Worm (Caenorhabditis elegans) whole organism, L1 larva: ENCODE data around the gene Y77E11A.12.

Source experiments
- C04F5.9 ChIP-seq: sonication (generic microtip); optimal IDR thresholded peaks from 2 replicates; lab custom pipeline; 2016; ENCODE audit warnings: missing genetic modification characterization, missing compliant biosample characterization
- C34B4.2 ChIP-seq: sonication (generic microtip); optimal IDR thresholded peaks from 2 replicates; lab custom pipeline; 2017; ENCODE audit warnings: mild to moderate bottlenecking, missing genetic modification characterization, missing compliant biosample characterization
- Y116A8C.19 ChIP-seq: sonication (generic microtip); optimal IDR thresholded peaks from 2 replicates; lab custom pipeline; 2016; ENCODE audit warnings: missing compliant biosample characterization, missing genetic modification characterization, borderline replicate concordance
- aly-2 ChIP-seq: fragments of 150-350 bp; optimal IDR thresholded peaks from 2 replicates; lab custom pipeline; 2014; ENCODE audit warnings: missing biosample characterization, missing genetic modification characterization
- ama-1 ChIP-seq: fragments of 150-350 bp; optimal IDR thresholded peaks from 2 replicates; lab custom pipeline; 2014
- blmp-1 ChIP-seq: fragments of 150-350 bp; optimal IDR thresholded peaks from 2 replicates; lab custom pipeline; 2014; ENCODE audit warnings: missing biosample characterization, missing genetic modification characterization
- ceh-63 ChIP-seq: fragments of 200-800 bp; sonication (Bioruptor generic); optimal IDR thresholded peaks from 2 replicates; lab custom pipeline; 2018; ENCODE audit warnings: mild to moderate bottlenecking, missing genetic modification characterization, missing compliant biosample characterization
- ceh-82 ChIP-seq, 3 experiments: fragments of 150-350 bp in 1 of 3; sonication (generic microtip) in 2 of 3; optimal IDR thresholded peaks; 2 replicates each; lab custom pipeline; 2014 to 2017; ENCODE audit warnings: missing biosample characterization in 3 of 3, missing genetic modification characterization in 3 of 3
- ceh-88 ChIP-seq: fragments of 200-800 bp; sonication (Bioruptor generic); IDR thresholded peaks from 2 replicates; pipeline ENCODE4 v1.3.6; 2022; ENCODE audit warnings: missing genetic modification characterization, missing compliant biosample characterization
- ceh-90 ChIP-seq: sonication (generic microtip); optimal IDR thresholded peaks from 2 replicates; lab custom pipeline; 2016; ENCODE audit warnings: missing genetic modification characterization, missing compliant biosample characterization
- dsc-1 ChIP-seq: sonication (generic microtip); optimal IDR thresholded peaks from 2 replicates; lab custom pipeline; 2016; ENCODE audit warnings: mild to moderate bottlenecking, missing genetic modification characterization, missing compliant biosample characterization
- efl-1 ChIP-seq, 4 experiments: fragments of 150-350 bp; optimal IDR thresholded peaks in 3 of 4; peaks in 1 of 4; 1 replicate in 1 of 4; 2 replicates in 3 of 4; lab custom pipeline; 2014; ENCODE audit warnings: missing biosample characterization in 2 of 4, missing genetic modification characterization in 2 of 4, missing genetic modification reagents in 2 of 4
- egl-13 ChIP-seq: sonication (generic microtip); optimal IDR thresholded peaks from 2 replicates; lab custom pipeline; 2016; ENCODE audit warnings: missing genotype, missing genetic modification reagents, missing genetic modification characterization, missing compliant biosample characterization
- egl-27 ChIP-seq, 2 experiments: fragments of 150-350 bp in 1 of 2; sonication (generic microtip); optimal IDR thresholded peaks; 3 replicates each; lab custom pipeline; 2017 to 2018; ENCODE audit warnings: missing biosample characterization in 2 of 2, missing genetic modification characterization in 2 of 2, missing genetic modification reagents in 2 of 2
- elt-2 ChIP-seq: sonication (generic microtip); optimal IDR thresholded peaks from 2 replicates; lab custom pipeline; 2016; ENCODE audit warnings: missing genetic modification characterization, mild to moderate bottlenecking, inconsistent platforms, missing compliant biosample characterization, missing genetic modification reagents
- elt-3 ChIP-seq, 6 experiments: fragments of 150-350 bp in 1 of 6; sonication (generic microtip); optimal IDR thresholded peaks; 2 replicates each; lab custom pipeline; 2017 to 2018; ENCODE audit warnings: missing biosample characterization in 6 of 6, missing genetic modification characterization in 6 of 6, inconsistent platforms in 1 of 6
- fkh-4 ChIP-seq: sonication (generic microtip); optimal IDR thresholded peaks from 2 replicates; lab custom pipeline; 2016; ENCODE audit warnings: missing compliant biosample characterization, missing genetic modification characterization, borderline replicate concordance
- fos-1 ChIP-seq: fragments of 150-350 bp; optimal IDR thresholded peaks from 2 replicates; lab custom pipeline; 2014; ENCODE audit warnings: missing biosample characterization, missing genetic modification characterization
- hlh-17 ChIP-seq: fragments of 200-800 bp; sonication (Bioruptor generic); optimal IDR thresholded peaks from 2 replicates; lab custom pipeline; 2018; ENCODE audit warnings: missing genetic modification characterization, mild to moderate bottlenecking, missing compliant biosample characterization, moderate library complexity, borderline replicate concordance
- hlh-4 ChIP-seq: sonication (generic microtip); optimal IDR thresholded peaks from 2 replicates; lab custom pipeline; 2016; ENCODE audit warnings: mild to moderate bottlenecking, missing genetic modification characterization, missing compliant biosample characterization
- hpl-2 ChIP-seq: fragments of 150-350 bp; optimal IDR thresholded peaks from 2 replicates; lab custom pipeline; 2014; ENCODE audit warnings: missing biosample characterization, missing genetic modification reagents, missing genetic modification characterization
- irx-1 ChIP-seq: sonication (generic microtip); optimal IDR thresholded peaks from 2 replicates; lab custom pipeline; 2016; ENCODE audit warnings: missing genetic modification characterization, missing compliant biosample characterization
- jun-1 ChIP-seq: fragments of 150-350 bp; optimal IDR thresholded peaks from 2 replicates; lab custom pipeline; 2014; ENCODE audit warnings: missing biosample characterization, missing genetic modification reagents, missing genetic modification characterization
- lin-13 ChIP-seq: fragments of 150-350 bp; optimal IDR thresholded peaks from 2 replicates; lab custom pipeline; 2014; ENCODE audit warnings: missing biosample characterization, missing genetic modification reagents, missing genetic modification characterization
- lin-14 ChIP-seq: fragments of 200-800 bp; sonication (Bioruptor generic); optimal IDR thresholded peaks from 2 replicates; lab custom pipeline; 2018; ENCODE audit warnings: mild to moderate bottlenecking, missing genetic modification characterization, moderate library complexity, missing compliant biosample characterization
- lin-15B ChIP-seq: fragments of 150-350 bp; sonication (generic microtip); optimal IDR thresholded peaks from 3 replicates; lab custom pipeline; 2014; ENCODE audit warnings: missing biosample characterization, missing genetic modification characterization
- lin-35 ChIP-seq, 2 experiments: fragments of 150-350 bp; optimal IDR thresholded peaks; 2 replicates each; lab custom pipeline; 2014; ENCODE audit warnings: missing biosample characterization in 2 of 2, missing genetic modification characterization in 2 of 2, missing genetic modification reagents in 2 of 2
- lin-39 ChIP-seq: fragments of 150-350 bp; optimal IDR thresholded peaks from 2 replicates; lab custom pipeline; 2014; ENCODE audit warnings: missing biosample characterization, missing genetic modification reagents, missing genetic modification characterization
- lir-3 ChIP-seq: sonication (generic microtip); optimal IDR thresholded peaks from 2 replicates; lab custom pipeline; 2016; ENCODE audit warnings: mild to moderate bottlenecking, missing genetic modification characterization, moderate library complexity, missing compliant biosample characterization; ENCODE audit not compliant: poor library complexity
- lsy-2 ChIP-seq, 2 experiments: fragments of 150-350 bp; optimal IDR thresholded peaks; 2 replicates each; lab custom pipeline; 2014; ENCODE audit warnings: missing biosample characterization in 2 of 2, missing genetic modification characterization in 2 of 2
- mdl-1 ChIP-seq, 2 experiments: fragments of 150-350 bp; optimal IDR thresholded peaks; 2 replicates each; lab custom pipeline; 2014 to 2017; ENCODE audit warnings: missing biosample characterization in 2 of 2, missing genetic modification characterization in 2 of 2, inconsistent platforms in 1 of 2
- mep-1 ChIP-seq: fragments of 150-350 bp; optimal IDR thresholded peaks from 2 replicates; lab custom pipeline; 2014; ENCODE audit warnings: missing biosample characterization, missing genetic modification characterization
- nhr-12 ChIP-seq: sonication (generic microtip); optimal IDR thresholded peaks from 2 replicates; lab custom pipeline; 2017; ENCODE audit warnings: missing biosample characterization, missing genetic modification characterization
- nhr-19 ChIP-seq: fragments of 200-800 bp; sonication (Bioruptor generic); conservative IDR thresholded peaks from 2 replicates; pipeline ENCODE4 v1.3.6; 2022; ENCODE audit warnings: missing genetic modification characterization, missing compliant biosample characterization
- nhr-28 ChIP-seq: fragments of 150-350 bp; optimal IDR thresholded peaks from 2 replicates; lab custom pipeline; 2014; ENCODE audit warnings: missing biosample characterization, missing genetic modification characterization
- nhr-71 ChIP-seq: sonication (generic microtip); optimal IDR thresholded peaks from 2 replicates; lab custom pipeline; 2016; ENCODE audit warnings: mild to moderate bottlenecking, missing genetic modification characterization, moderate library complexity, missing compliant biosample characterization
- nhr-76 ChIP-seq: sonication (generic microtip); optimal IDR thresholded peaks from 2 replicates; lab custom pipeline; 2017; ENCODE audit warnings: missing biosample characterization, missing genetic modification characterization
- nhr-77 ChIP-seq: fragments of 150-350 bp; optimal IDR thresholded peaks from 2 replicates; lab custom pipeline; 2014; ENCODE audit warnings: missing biosample characterization, missing genetic modification characterization
- nhr-90 ChIP-seq: sonication (generic microtip); optimal IDR thresholded peaks from 2 replicates; lab custom pipeline; 2016; ENCODE audit warnings: mild to moderate bottlenecking, missing genetic modification characterization, missing compliant biosample characterization; ENCODE audit not compliant: poor library complexity
- pax-3 ChIP-seq: fragments of 200-800 bp; sonication (Bioruptor generic); optimal IDR thresholded peaks from 2 replicates; lab custom pipeline; 2018; ENCODE audit warnings: mild to moderate bottlenecking, missing genetic modification characterization, moderate library complexity, missing compliant biosample characterization
- pqm-1 ChIP-seq: sonication (generic microtip); optimal IDR thresholded peaks from 3 replicates; lab custom pipeline; 2017; ENCODE audit warnings: missing biosample characterization, missing genetic modification characterization
- rnt-1 ChIP-seq: sonication (generic microtip); optimal IDR thresholded peaks from 2 replicates; lab custom pipeline; 2016; ENCODE audit warnings: mild to moderate bottlenecking, missing genetic modification characterization, moderate library complexity, missing compliant biosample characterization
- skn-1 ChIP-seq: fragments of 150-350 bp; optimal IDR thresholded peaks from 2 replicates; lab custom pipeline; 2014; ENCODE audit warnings: missing biosample characterization, missing genetic modification characterization
- sox-4 ChIP-seq: sonication (generic microtip); optimal IDR thresholded peaks from 2 replicates; lab custom pipeline; 2016; ENCODE audit warnings: missing genetic modification characterization, missing compliant biosample characterization
- sptf-1 ChIP-seq: fragments of 150-350 bp; optimal IDR thresholded peaks from 2 replicates; lab custom pipeline; 2014; ENCODE audit warnings: missing biosample characterization, missing genetic modification characterization
- sup-37 ChIP-seq: fragments of 200-800 bp; sonication (Bioruptor generic); optimal IDR thresholded peaks from 2 replicates; lab custom pipeline; 2018; ENCODE audit warnings: mild to moderate bottlenecking, missing genetic modification characterization, missing compliant biosample characterization
- tbx-2 ChIP-seq: sonication (generic microtip); optimal IDR thresholded peaks from 2 replicates; lab custom pipeline; 2016; ENCODE audit warnings: missing genetic modification characterization, missing compliant biosample characterization
- unc-130 ChIP-seq: fragments of 150-350 bp; optimal IDR thresholded peaks from 2 replicates; lab custom pipeline; 2017; ENCODE audit warnings: missing biosample characterization, missing genetic modification characterization, inconsistent platforms
- unc-98 ChIP-seq: fragments of 200-800 bp; sonication (Bioruptor generic); IDR thresholded peaks from 2 replicates; pipeline ENCODE4 v1.3.6; 2022; ENCODE audit warnings: missing genetic modification characterization, missing compliant biosample characterization
- xbp-1 ChIP-seq: sonication (generic microtip); optimal IDR thresholded peaks from 2 replicates; lab custom pipeline; 2016; ENCODE audit warnings: missing genetic modification characterization, missing compliant biosample characterization
- zag-1 ChIP-seq: fragments of 150-350 bp; optimal IDR thresholded peaks from 2 replicates; lab custom pipeline; 2014; ENCODE audit warnings: missing biosample characterization, missing genetic modification characterization
- ztf-11 ChIP-seq, 2 experiments: sonication (generic microtip); optimal IDR thresholded peaks; 2 replicates each; lab custom pipeline; 2016 to 2017; ENCODE audit warnings: missing genetic modification characterization in 2 of 2, missing biosample characterization in 1 of 2, missing compliant biosample characterization in 1 of 2
- ztf-4 ChIP-seq: fragments of 150-350 bp; optimal IDR thresholded peaks from 2 replicates; lab custom pipeline; 2014; ENCODE audit warnings: missing biosample characterization, missing genetic modification characterization

The Y77E11A.12 gene

ce11 chrIV:1454194-1454593 lies 20.7 kb downstream of the Y77E11A.12 start:
- TF ChIP-seq hpl-2 (GFP tag; lab: Kevin White, UChicago) (no peak), skn-1 (peak; percentile 24), egl-27 (tag; optimal IDR thresholded peaks at IDR 0.05; lab: Kevin White, UChicago) (no peak), jun-1 (tag; lab: Kevin White, UChicago) (no peak), sptf-1 (tag; lab: Kevin White, UChicago) (no peak), sox-4 (tag; lab: Kevin White, UChicago) (no peak), lin-39 (tag; lab: Kevin White, UChicago) (no peak), ceh-63 (no peak), pax-3 (tag; lab: Kevin White, UChicago) (no peak), lsy-2 (tag; optimal IDR thresholded peaks at IDR 0.05; lab: Kevin White, UChicago) (peak in 1 of 2 experiments; percentile 26), rnt-1 (tag; lab: Kevin White, UChicago) (no peak), aly-2 (tag; lab: Kevin White, UChicago) (no peak), nhr-28 (no peak), ceh-88 (no peak), irx-1 (tag; lab: Kevin White, UChicago) (no peak), lir-3 (tag; lab: Kevin White, UChicago) (no peak), elt-3 (tag; optimal IDR thresholded peaks at IDR 0.05; lab: Kevin White, UChicago) (peak in 4 of 6 experiments; percentile 6 to 82 (median 75)), ama-1 (lab: Kevin White, UChicago) (no peak), xbp-1 (tag; lab: Kevin White, UChicago) (no peak), ztf-11 (tag; optimal IDR thresholded peaks at IDR 0.05; lab: Kevin White, UChicago) (no peak), blmp-1 (tag; lab: Kevin White, UChicago) (peak; percentile 47), lin-15B (tag; lab: Kevin White, UChicago) (no peak), efl-1 (optimal IDR thresholded peaks at IDR 0.05; lab: Kevin White, UChicago) (no peak), efl-1 (GFP tag; optimal IDR thresholded peaks at IDR 0.05 in 1 of 2; lab: Kevin White, UChicago) (peak in 1 of 2 experiments; percentile 71), nhr-76 (tag; lab: Kevin White, UChicago) (no peak), mep-1 (tag; lab: Kevin White, UChicago) (peak; percentile 7), lin-13 (no peak), elt-2 (tag; lab: Kevin White, UChicago) (peak; percentile 81), pqm-1 (tag; lab: Kevin White, UChicago) (no peak), nhr-19 (GFP tag; lab: Robert Waterston, UW) (peak; percentile 61), nhr-77 (tag; lab: Kevin White, UChicago) (no peak), hlh-4 (no peak), zag-1 (tag; lab: Kevin White, UChicago) (no peak), ceh-90 (tag; lab: Kevin White, UChicago) (no peak), fkh-4 (tag; lab: Kevin White, UChicago) (no peak), lin-35 (GFP tag; optimal IDR thresholded peaks at IDR 0.05; lab: Kevin White, UChicago) (peak in 1 of 2 experiments; percentile 76), ceh-82 (tag; optimal IDR thresholded peaks at IDR 0.05; lab: Kevin White, UChicago) (no peak), egl-13 (no peak), mdl-1 (tag; optimal IDR thresholded peaks at IDR 0.05; lab: Kevin White, UChicago) (peak in 1 of 2 experiments; percentile 85), dsc-1 (tag; lab: Kevin White, UChicago) (no peak), unc-98 (no peak), sup-37 (GFP tag; lab: Kevin White, UChicago) (no peak), unc-130 (tag; lab: Kevin White, UChicago) (peak; percentile 28), Y116A8C.19 (tag; lab: Kevin White, UChicago) (no peak), nhr-12 (tag; lab: Kevin White, UChicago) (no peak), tbx-2 (tag; lab: Kevin White, UChicago) (peak; percentile 40), lin-14 (GFP tag; lab: Kevin White, UChicago) (peak; percentile 58), nhr-90 (tag; lab: Kevin White, UChicago) (peak; percentile 74), ztf-4 (tag; lab: Kevin White, UChicago) (no peak), hlh-17 (GFP tag; lab: Kevin White, UChicago) (no peak), fos-1 (tag; lab: Kevin White, UChicago) (no peak), nhr-71 (tag; lab: Kevin White, UChicago) (peak; percentile 72), C34B4.2 (no peak), C04F5.9 (tag; lab: Kevin White, UChicago) (no peak)
